Fruit fly (Drosophila melanogaster): ENCODE measurements around the gene CG14770.

Gene CG14770

DNA sequence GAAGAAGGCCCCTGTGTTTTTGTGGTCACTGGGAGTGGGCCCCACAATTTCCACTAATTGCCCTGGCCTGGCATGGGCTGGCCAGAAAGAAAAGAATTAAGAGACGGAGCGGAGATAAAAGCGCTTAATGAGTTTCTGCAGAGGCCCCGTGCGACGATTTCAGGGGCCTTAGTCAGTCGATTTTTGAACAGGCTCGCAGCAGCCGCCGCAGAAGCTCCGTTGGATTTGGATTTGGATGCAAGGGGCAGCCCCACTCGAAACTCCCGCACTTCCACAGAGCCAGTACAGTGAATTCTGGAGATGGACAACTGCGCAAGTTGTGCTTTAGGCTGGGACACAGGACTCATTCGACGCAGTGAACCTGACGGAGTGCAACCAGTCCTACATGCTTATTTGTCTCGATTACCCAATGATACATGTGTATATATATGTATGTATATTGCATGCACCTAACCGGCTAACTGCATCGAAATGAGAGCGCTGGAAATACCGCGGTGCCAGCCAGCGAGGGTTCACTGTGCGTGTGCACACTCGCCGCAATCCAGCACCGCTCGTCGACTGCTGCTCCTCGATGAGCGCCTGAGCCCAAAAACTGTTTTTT is 29.5 kb downstream of the CG14770 start (continued):
- TF ChIP-seq Hr78 (GFP tag; optimal IDR thresholded peaks at IDR 0.05): no peak
- TF ChIP-seq jigr1 (GFP tag; IDR thresholded peaks at IDR 0.05): peak; percentile 56; the same call in 2 of the 3 replicates
- TF ChIP-seq oc (tag; optimal IDR thresholded peaks at IDR 0.05): no peak
- peak; percentile 36 for TF ChIP-seq CG12071 (GFP tag; optimal IDR thresholded peaks at IDR 0.05)
- no peak for TF ChIP-seq kah (GFP tag; optimal IDR thresholded peaks at IDR 0.05)
- no peak for TF ChIP-seq Hey (tag; optimal IDR thresholded peaks at IDR 0.05)

- TF ChIP-seq lmd (GFP tag; IDR thresholded peaks at IDR 0.05) (no peak), ken (GFP tag; IDR thresholded peaks at IDR 0.05) (peak; percentile 39; the same call in 1 of the 3 replicates), CG18262 (tag; optimal IDR thresholded peaks at IDR 0.05) (peak; percentile 14), CG15269 (tag; optimal IDR thresholded peaks at IDR 0.05) (no peak), CG1529 (GFP tag; optimal IDR thresholded peaks at IDR 0.05) (peak; percentile 32), insv (GFP tag; optimal IDR thresholded peaks at IDR 0.05) (peak in 1 of 2 experiments; percentile 65), Med (GFP tag) (peak; percentile 83), pros (GFP tag; optimal IDR thresholded peaks at IDR 0.05) (peak; percentile 76), HLH3B (GFP tag; IDR thresholded peaks at IDR 0.05) (no peak), NFAT (GFP tag; IDR thresholded peaks at IDR 0.05) (no peak), Chrac-16 (GFP tag; optimal IDR thresholded peaks at IDR 0.05) (no peak), CG32772 (GFP tag; IDR thresholded peaks at IDR 0.05) (no peak), Dek (tag; optimal IDR thresholded peaks at IDR 0.05) (no peak), CG16815 (GFP tag; optimal IDR thresholded peaks at IDR 0.05) (no peak), Hmr (GFP tag; optimal IDR thresholded peaks at IDR 0.05) (peak; percentile 77), ab (GFP tag; optimal IDR thresholded peaks at IDR 0.05) (no peak), CG4404 (GFP tag; IDR thresholded peaks at IDR 0.05) (no peak), hb (GFP tag; IDR thresholded peaks at IDR 0.05; ENCODE audit: partially characterized antibody) (no peak), tap (tag; optimal IDR thresholded peaks at IDR 0.05) (no peak), aop (GFP tag; IDR thresholded peaks at IDR 0.05) (peak; percentile 8; the same call in 1 of the 2 replicates), CG4854 (GFP tag; optimal IDR thresholded peaks at IDR 0.05) (no peak), fru (optimal IDR thresholded peaks at IDR 0.05) (no peak), HHEX (GFP tag; optimal IDR thresholded peaks at IDR 0.05) (no peak), tx (GFP tag; optimal IDR thresholded peaks at IDR 0.05) (no peak), GATAe (GFP tag; conservative IDR thresholded peaks at IDR 0.05) (no peak), CG7357 (GFP tag; IDR thresholded peaks at IDR 0.05) (no peak), fd102C (GFP tag; optimal IDR thresholded peaks at IDR 0.05) (no peak), Ptx1 (GFP tag; IDR thresholded peaks at IDR 0.05) (no peak), oc (tag; optimal IDR thresholded peaks at IDR 0.05) (no peak), CG9215 (GFP tag; IDR thresholded peaks at IDR 0.05) (peak; percentile 23), CG7987 (GFP tag; optimal IDR thresholded peaks at IDR 0.05) (no peak), danr (GFP tag; IDR thresholded peaks at IDR 0.05) (no peak), sim (GFP tag; IDR thresholded peaks at IDR 0.05) (no peak), prd (optimal IDR thresholded peaks at IDR 0.05) (no peak), prd (GFP tag; IDR thresholded peaks at IDR 0.05) (no peak), Dip2 (GFP tag; IDR thresholded peaks at IDR 0.05) (no peak), MTF-1 (GFP tag; optimal IDR thresholded peaks at IDR 0.05; ENCODE audit: borderline replicate concordance) (no peak), CG34376 (GFP tag; optimal IDR thresholded peaks at IDR 0.05) (peak; percentile 3), da (GFP tag; optimal IDR thresholded peaks at IDR 0.05) (no peak), Dip3 (GFP tag; optimal IDR thresholded peaks at IDR 0.05) (peak; percentile 38), CG15479 (GFP tag; optimal IDR thresholded peaks at IDR 0.05) (no peak), CG12659 (GFP tag; optimal IDR thresholded peaks at IDR 0.05) (peak; percentile 66)
Measured at dm6 chrX:1399056-1400003, 30.3 kb downstream of the CG14770 start.
